Worm (Caenorhabditis elegans): Measurements from ENCODE around the gene dhs-5.

- no peak for TF ChIP-seq ets-7 (tag; optimal IDR thresholded peaks at IDR 0.05)
- TF ChIP-seq ama-1 (optimal IDR thresholded peaks at IDR 0.05) = no peak
- TF ChIP-seq tbx-11 (GFP tag; IDR thresholded peaks at IDR 0.05) = no peak
- TF ChIP-seq ceh-13 (GFP tag; optimal IDR thresholded peaks at IDR 0.05) = no peak
- no peak for TF ChIP-seq hmbx-1 (tag; optimal IDR thresholded peaks at IDR 0.05)
- TF ChIP-seq ceh-36 (tag; optimal IDR thresholded peaks at IDR 0.05) = no peak
- no peak for TF ChIP-seq B0310.2 (tag; optimal IDR thresholded peaks at IDR 0.05)
- TF ChIP-seq flt-1 (GFP tag; IDR thresholded peaks at IDR 0.05) = no peak
- TF ChIP-seq pes-1 (GFP tag; IDR thresholded peaks at IDR 0.05) = no peak
- TF ChIP-seq tbx-37 (GFP tag; conservative IDR thresholded peaks at IDR 0.05) = no peak
- no peak for TF ChIP-seq hmg-4 (GFP tag; optimal IDR thresholded peaks at IDR 0.05)
- no peak for TF ChIP-seq hnd-1 (tag; optimal IDR thresholded peaks at IDR 0.05)
Observed at ce11 chrII:5408924-5409323, 44.7 kb upstream of the dhs-5 start, which contains the start of the genes EEED8.12 and EEED8.4.

All from whole organism, early embryonic.